Worm (Caenorhabditis elegans) whole organism, early embryonic: ENCODE results near the gene ztf-22.
"Not testable (repeated sequence)": the region's sequence is repeated elsewhere in the genome, so short reads cannot be mapped to it uniquely, and the experiment has no call there.

Experiments used
- B0310.2 ChIP-seq: sonication (generic microtip); optimal IDR thresholded peaks from 2 replicates; lab custom pipeline; 2016; ENCODE audit warnings: mild to moderate bottlenecking, missing genetic modification characterization, missing compliant biosample characterization
- F13C5.2 ChIP-seq: sonication (generic microtip); optimal IDR thresholded peaks from 2 replicates; lab custom pipeline; 2017; ENCODE audit warnings: mild to moderate bottlenecking, missing genetic modification characterization, inconsistent platforms, missing compliant biosample characterization
- aly-1 ChIP-seq: sonication (generic microtip); optimal IDR thresholded peaks from 2 replicates; lab custom pipeline; 2016; ENCODE audit warnings: missing genetic modification characterization, missing compliant biosample characterization
- ama-1 ChIP-seq: fragments of 150-350 bp; optimal IDR thresholded peaks from 2 replicates; lab custom pipeline; 2014
- ceh-13 ChIP-seq: fragments of 200-800 bp; sonication (Bioruptor generic); optimal IDR thresholded peaks from 2 replicates; lab custom pipeline; 2018; ENCODE audit warnings: mild to moderate bottlenecking, missing genetic modification characterization, missing compliant biosample characterization
- ceh-36 ChIP-seq: sonication (generic microtip); optimal IDR thresholded peaks from 2 replicates; lab custom pipeline; 2016; ENCODE audit warnings: missing genetic modification characterization, inconsistent platforms, missing compliant biosample characterization
- ets-7 ChIP-seq: sonication (generic microtip); optimal IDR thresholded peaks from 2 replicates; lab custom pipeline; 2016; ENCODE audit warnings: missing genotype, missing genetic modification characterization, missing compliant biosample characterization
- flt-1 ChIP-seq: fragments of 200-800 bp; sonication (Bioruptor generic); IDR thresholded peaks from 2 replicates; pipeline ENCODE4 v1.3.6; 2022; ENCODE audit warnings: missing genetic modification characterization, missing compliant biosample characterization
- hmbx-1 ChIP-seq: sonication (generic microtip); optimal IDR thresholded peaks from 2 replicates; lab custom pipeline; 2016; ENCODE audit warnings: mild to moderate bottlenecking, missing genetic modification characterization, missing compliant biosample characterization
- hmg-4 ChIP-seq: fragments of 200-800 bp; sonication (Bioruptor generic); optimal IDR thresholded peaks from 2 replicates; lab custom pipeline; 2018; ENCODE audit warnings: mild to moderate bottlenecking, missing genetic modification characterization, missing compliant biosample characterization
- hnd-1 ChIP-seq: sonication (generic microtip); optimal IDR thresholded peaks from 2 replicates; lab custom pipeline; 2016; ENCODE audit warnings: missing genetic modification characterization, missing compliant biosample characterization
- pes-1 ChIP-seq: fragments of 200-800 bp; sonication (Bioruptor generic); IDR thresholded peaks from 2 replicates; pipeline ENCODE4 v1.3.6; 2022; ENCODE audit warnings: missing genetic modification reagents, missing genetic modification characterization, missing compliant biosample characterization
- scrt-1 ChIP-seq: fragments of 200-800 bp; sonication (Bioruptor generic); IDR thresholded peaks from 2 replicates; pipeline ENCODE4 v1.3.6; 2022; ENCODE audit warnings: missing genetic modification characterization, missing compliant biosample characterization
- sea-1 ChIP-seq: fragments of 200-800 bp; sonication (Bioruptor generic); conservative IDR thresholded peaks from 2 replicates; pipeline ENCODE4 v1.3.6; 2022; ENCODE audit warnings: missing genetic modification characterization, missing compliant biosample characterization
- tbx-11 ChIP-seq: fragments of 200-800 bp; sonication (Bioruptor generic); IDR thresholded peaks from 2 replicates; pipeline ENCODE4 v1.3.6; 2022; ENCODE audit warnings: missing genetic modification characterization, missing compliant biosample characterization
- tbx-37 ChIP-seq: fragments of 200-800 bp; sonication (Bioruptor generic); conservative IDR thresholded peaks from 2 replicates; pipeline ENCODE4 v1.3.6; 2022; ENCODE audit warnings: missing genetic modification reagents, missing genetic modification characterization, missing compliant biosample characterization
- tra-4 ChIP-seq: sonication (generic microtip); optimal IDR thresholded peaks from 2 replicates; lab custom pipeline; 2017; ENCODE audit warnings: missing genetic modification characterization, missing compliant biosample characterization

Gene ztf-22

DNA sequence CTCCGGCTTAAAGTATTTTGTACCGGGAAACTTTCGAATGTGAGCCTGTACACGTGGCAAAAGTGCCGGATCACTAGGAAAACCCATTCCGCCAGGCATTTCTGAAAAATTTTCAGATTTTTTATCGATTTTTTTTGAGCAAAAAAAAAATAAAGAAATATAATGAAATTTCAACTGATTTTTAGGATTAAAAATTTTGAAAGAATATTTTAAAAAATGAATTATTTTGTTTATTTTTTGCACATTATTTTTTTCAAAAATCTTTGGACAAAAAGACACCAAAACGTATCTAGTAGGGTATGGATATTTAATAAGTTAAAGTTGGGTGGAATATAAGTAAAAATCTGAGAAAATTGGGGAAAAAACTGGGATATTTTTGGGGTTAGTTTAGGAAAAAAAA lies 35.2 kb upstream of the ztf-22 start, which contains the start of gene mac-1:
TSS of gene mac-1 (minus strand) at position 101 of the 400 bp plus-strand sequence.
- peak; percentile 29 for TF ChIP-seq ama-1
- TF ChIP-seq aly-1 (tag; lab: Kevin White, UChicago), result no peak
- TF ChIP-seq F13C5.2 (tag; lab: Kevin White, UChicago), result no peak

DNA sequence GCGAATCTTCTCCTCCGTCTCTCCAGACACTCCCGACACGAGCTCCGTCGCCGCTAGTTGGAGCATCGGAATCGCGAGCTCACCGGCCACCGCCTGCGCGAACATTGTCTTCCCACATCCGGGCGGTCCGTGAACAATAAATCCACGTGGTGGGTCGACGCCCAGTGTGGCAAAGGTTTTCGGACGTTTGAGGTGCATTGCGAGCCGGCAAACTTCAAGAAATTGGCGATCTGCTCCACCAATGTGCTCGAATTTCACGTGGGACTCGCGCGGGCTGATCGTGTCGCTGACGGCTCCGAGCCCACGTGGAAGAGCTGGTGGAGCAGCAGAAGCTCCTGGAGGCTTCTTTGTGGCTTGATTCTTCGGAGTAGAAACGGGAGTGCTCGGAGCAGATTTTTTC lies 31.0 kb upstream of the ztf-22 start:
- no peak for TF ChIP-seq B0310.2 (tag; lab: Kevin White, UChicago)
- no peak for TF ChIP-seq ama-1
- no peak for TF ChIP-seq aly-1 (tag; lab: Kevin White, UChicago)
- no peak for TF ChIP-seq tbx-11 (GFP tag; lab: Robert Waterston, UW)
- no peak for TF ChIP-seq flt-1 (GFP tag; lab: Robert Waterston, UW)
- no peak for TF ChIP-seq sea-1
- no peak for TF ChIP-seq tbx-37 (GFP tag; lab: Robert Waterston, UW)
- no peak for TF ChIP-seq ceh-13 (GFP tag; lab: Kevin White, UChicago)
- TF ChIP-seq tra-4 (tag; lab: Kevin White, UChicago), result no peak
- TF ChIP-seq pes-1, result no peak
- no peak for TF ChIP-seq ets-7 (tag; lab: Kevin White, UChicago)
- TF ChIP-seq hnd-1 (tag; lab: Kevin White, UChicago), result no peak

DNA sequence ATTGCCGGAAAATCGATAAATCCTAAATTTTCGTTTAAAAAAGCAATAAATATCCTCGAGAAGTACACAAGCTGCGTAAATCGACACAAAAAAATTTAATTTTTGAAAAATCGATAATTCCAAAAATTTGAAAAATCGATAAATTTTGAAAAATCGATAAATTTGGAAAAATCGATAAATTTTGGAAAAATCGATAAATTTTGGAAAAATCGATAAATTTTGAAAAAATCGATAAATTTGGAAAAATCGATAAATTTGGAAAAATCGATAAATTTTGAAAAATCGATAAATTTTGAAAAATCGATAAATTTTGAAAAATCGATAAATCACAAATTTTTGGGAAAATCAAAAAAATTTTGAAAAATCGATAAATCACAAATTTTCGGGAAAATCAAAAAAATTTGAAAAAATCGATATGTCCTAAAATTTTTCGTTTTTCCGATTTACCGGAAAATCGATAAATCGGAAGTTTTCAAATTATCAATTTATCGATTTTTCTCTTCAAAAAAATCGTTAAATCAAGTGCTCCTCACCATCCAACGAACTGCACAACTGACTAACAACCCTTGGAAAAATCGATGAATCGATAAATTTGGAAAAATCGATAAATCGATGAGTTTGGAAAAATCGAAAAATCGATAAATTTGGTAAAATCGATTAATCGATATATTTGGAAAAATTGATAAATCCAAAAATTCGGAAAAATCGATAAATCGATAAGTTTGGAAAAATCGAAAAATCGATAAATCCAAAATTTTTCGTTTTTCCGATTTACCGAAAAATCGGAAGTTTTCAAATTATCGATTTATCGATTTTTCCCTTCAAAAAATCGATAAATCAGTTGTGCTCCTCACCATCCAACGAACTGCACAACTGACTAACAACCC lies 30.3 kb upstream of the ztf-22 start:
- no peak for TF ChIP-seq B0310.2 (tag; lab: Kevin White, UChicago)
- TF ChIP-seq ets-7 (tag; lab: Kevin White, UChicago), result no peak
- no peak for TF ChIP-seq pes-1
- TF ChIP-seq hmg-4 (GFP tag; lab: Kevin White, UChicago), result no peak
- TF ChIP-seq hnd-1 (tag; lab: Kevin White, UChicago), result no peak
- no peak for TF ChIP-seq sea-1
- TF ChIP-seq flt-1 (GFP tag; lab: Robert Waterston, UW), result no peak
- no peak for TF ChIP-seq ama-1
- no peak for TF ChIP-seq tra-4 (tag; lab: Kevin White, UChicago)
- TF ChIP-seq ceh-36 (tag; lab: Kevin White, UChicago), result no peak

DNA sequence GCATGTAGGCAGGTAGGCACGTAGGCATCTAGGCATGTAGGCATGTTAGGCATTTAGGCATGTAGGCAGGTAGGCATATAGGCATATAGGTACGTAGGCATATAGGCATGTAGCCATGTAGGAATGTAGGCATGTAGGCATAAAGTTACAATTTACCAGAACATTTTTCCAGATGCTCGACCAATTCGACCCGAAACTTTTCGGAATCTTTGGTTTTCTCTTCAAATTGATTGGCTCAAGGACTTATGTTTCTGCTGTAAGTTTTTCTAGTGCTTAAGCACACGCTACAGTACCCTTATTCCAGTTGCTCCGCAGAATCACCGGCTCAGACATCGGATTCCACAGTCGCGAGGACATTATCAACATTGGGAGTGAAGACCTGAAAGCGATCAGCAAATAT lies 24.6 kb upstream of the ztf-22 start:
- TF ChIP-seq ceh-13 (GFP tag; lab: Kevin White, UChicago) (no peak), tbx-11 (GFP tag; lab: Robert Waterston, UW) (no peak), B0310.2 (tag; lab: Kevin White, UChicago) (no peak), tbx-37 (GFP tag; lab: Robert Waterston, UW) (no peak), pes-1 (no peak), hmbx-1 (tag; lab: Kevin White, UChicago) (no peak), flt-1 (GFP tag; lab: Robert Waterston, UW) (no peak), ceh-36 (tag; lab: Kevin White, UChicago) (no peak), ets-7 (tag; lab: Kevin White, UChicago) (no peak), scrt-1 (GFP tag; lab: Robert Waterston, UW) (no peak), aly-1 (tag; lab: Kevin White, UChicago) (no peak), sea-1 (no peak), F13C5.2 (tag; lab: Kevin White, UChicago) (no peak)

DNA sequence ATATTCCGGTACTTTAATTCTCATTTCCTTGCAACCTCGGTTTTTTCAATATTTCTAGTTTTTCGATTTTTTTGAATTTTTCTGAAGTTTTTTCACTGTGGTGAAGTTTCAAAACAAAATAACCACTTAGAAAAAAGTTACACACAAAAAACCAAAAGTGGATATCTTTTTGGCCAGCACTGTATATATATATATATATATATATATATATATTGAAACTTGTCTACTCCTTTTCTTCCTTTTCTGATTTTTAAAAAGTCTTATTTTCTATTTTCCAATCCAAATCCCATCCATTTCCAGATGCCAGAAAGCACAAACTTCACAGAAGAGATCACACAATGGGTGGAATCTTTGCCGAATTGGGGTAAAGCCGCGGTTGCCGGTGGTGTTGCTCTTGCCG lies 23.4 kb upstream of the ztf-22 start, which contains the start of gene faxc-2:
TSS of gene faxc-2 (plus strand) at position 301 of the 400 bp plus-strand sequence.
- not testable (repeated sequence) for TF ChIP-seq F13C5.2 (tag; lab: Kevin White, UChicago); sea-1; B0310.2 (tag; lab: Kevin White, UChicago)

DNA sequence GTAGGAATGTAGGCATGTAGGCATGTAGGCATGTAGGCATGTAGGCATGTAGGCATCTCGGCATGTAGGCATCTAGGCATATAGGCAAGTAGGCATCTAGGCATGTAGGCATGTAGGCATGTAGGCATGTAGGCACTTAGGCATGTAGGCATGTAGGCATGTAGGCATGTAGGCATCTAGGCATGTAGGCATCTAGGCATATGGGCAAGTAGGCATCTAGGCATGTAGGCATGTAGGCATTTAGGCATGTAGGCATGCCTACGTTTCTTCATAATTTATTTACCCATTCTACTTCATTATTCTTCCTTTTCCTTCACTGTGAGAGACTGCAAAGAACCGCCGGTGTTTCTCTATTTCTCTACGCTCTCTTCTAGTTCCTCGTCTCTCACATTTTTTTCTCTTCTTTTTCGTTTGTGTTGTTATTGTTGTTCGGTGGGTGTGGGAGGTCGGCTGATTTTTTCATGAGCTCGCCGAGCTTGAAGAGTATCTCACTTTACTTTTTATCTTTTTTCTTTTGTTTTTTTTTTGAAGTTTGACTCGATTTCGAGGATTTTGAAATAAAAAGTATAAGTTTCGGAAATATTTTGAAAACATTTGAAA lies 18.8 kb upstream of the ztf-22 start:
- TF ChIP-seq tbx-37 (GFP tag; lab: Robert Waterston, UW) (no peak), hnd-1 (tag; lab: Kevin White, UChicago) (no peak), ceh-36 (tag; lab: Kevin White, UChicago) (no peak)

DNA sequence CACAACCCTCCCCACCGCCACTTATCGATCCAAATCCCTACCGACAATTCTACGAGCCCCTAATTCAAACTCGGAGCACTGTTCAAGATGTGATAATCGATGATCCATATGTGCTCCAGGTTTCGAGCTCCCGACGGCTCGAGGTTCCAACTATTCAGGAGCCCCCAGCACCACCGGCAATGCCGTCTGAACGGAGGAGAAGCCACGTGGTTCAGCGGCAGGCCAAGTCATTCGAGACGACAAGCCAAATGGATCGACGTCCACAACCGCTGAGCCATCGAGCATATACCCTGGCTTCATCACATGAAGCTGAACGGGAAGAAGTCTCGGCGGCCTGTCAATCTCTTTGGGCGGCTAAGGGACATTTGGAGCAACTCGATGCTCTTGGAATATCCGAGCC lies 15.0 kb upstream of the ztf-22 start:
- TF ChIP-seq aly-1 (tag; lab: Kevin White, UChicago), result no peak

DNA sequence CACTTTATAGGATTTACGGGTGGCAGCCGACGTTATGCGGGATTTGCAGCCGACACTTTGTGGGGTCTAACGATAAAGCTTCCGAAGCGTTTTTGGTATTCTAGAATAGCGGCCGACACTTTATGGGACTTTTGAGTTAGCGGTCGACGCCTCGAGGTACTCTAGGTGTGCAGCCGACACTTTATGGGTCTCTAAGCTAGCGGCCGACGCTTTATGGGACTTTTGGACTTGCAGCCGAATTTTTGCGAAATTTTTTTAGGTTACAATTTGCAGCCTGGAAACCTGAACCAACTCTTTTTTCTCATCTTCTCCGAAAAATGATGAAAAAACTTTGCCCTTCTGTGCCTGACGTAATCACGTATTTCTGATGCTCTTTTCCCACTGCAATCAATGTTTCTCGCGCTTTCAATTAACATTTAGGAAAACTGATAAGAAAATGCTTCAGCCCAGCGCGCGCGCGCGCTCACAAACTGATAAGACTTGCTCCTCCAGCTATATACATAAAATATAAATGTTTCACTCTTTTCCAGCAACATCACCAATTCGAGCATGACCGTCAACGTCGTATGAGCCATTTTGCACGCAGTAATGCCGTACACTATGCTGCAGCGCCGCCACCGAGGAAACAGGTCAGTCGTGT lies 13.7 kb upstream of the ztf-22 start:
- TF ChIP-seq sea-1, result no peak
- TF ChIP-seq hnd-1 (tag; lab: Kevin White, UChicago), result no peak
- TF ChIP-seq aly-1 (tag; lab: Kevin White, UChicago), result no peak
